Fruit fly (Drosophila melanogaster): Measurements from ENCODE around the gene dsh.

The dsh gene

dm6 chrX:11391364-11391915 is 35.8 kb downstream of the dsh start (continued):
- TF ChIP-seq Drgx (GFP tag; IDR thresholded peaks at IDR 0.05): no peak; the same call in 1 of the 2 replicates
- no peak for TF ChIP-seq HHEX (GFP tag; optimal IDR thresholded peaks at IDR 0.05)
- no peak for TF ChIP-seq Spps (tag; optimal IDR thresholded peaks at IDR 0.05)
- TF ChIP-seq Ssrp (tag; optimal IDR thresholded peaks at IDR 0.05): no peak
- TF ChIP-seq CrebB (tag; optimal IDR thresholded peaks at IDR 0.05): no peak
- no peak for TF ChIP-seq Jarid2 (GFP tag; optimal IDR thresholded peaks at IDR 0.05)
- TF ChIP-seq CG15269 (tag; optimal IDR thresholded peaks at IDR 0.05): peak; percentile 70
- no peak for TF ChIP-seq insv (GFP tag; optimal IDR thresholded peaks at IDR 0.05)
- TF ChIP-seq Ada2b (GFP tag; IDR thresholded peaks at IDR 0.05): peak; percentile 81
- no peak for TF ChIP-seq CG34224 (GFP tag; IDR thresholded peaks at IDR 0.05; ENCODE audit: partially characterized antibody)
- no peak for TF ChIP-seq oc (tag; optimal IDR thresholded peaks at IDR 0.05)
- no peak for TF ChIP-seq Gsc (GFP tag; IDR thresholded peaks at IDR 0.05)
- TF ChIP-seq ac (GFP tag; optimal IDR thresholded peaks at IDR 0.05): no peak
- no peak for TF ChIP-seq CG1647 (GFP tag; optimal IDR thresholded peaks at IDR 0.05)
- TF ChIP-seq sr (GFP tag; IDR thresholded peaks at IDR 0.05): peak; percentile 58; the same call in 2 of the 3 replicates
- TF ChIP-seq esg (GFP tag; conservative IDR thresholded peaks at IDR 0.05): peak; percentile 68
- TF ChIP-seq CG6654 (GFP tag; optimal IDR thresholded peaks at IDR 0.05): no peak
- no peak for TF ChIP-seq scrt (GFP tag; optimal IDR thresholded peaks at IDR 0.05)
- peak; percentile 1 for TF ChIP-seq Fer1 (GFP tag; optimal IDR thresholded peaks at IDR 0.05)
- no peak for TF ChIP-seq Usf (GFP tag; optimal IDR thresholded peaks at IDR 0.05)
- no peak for TF ChIP-seq kah (GFP tag; optimal IDR thresholded peaks at IDR 0.05)
- no peak for TF ChIP-seq Nf-YB (GFP tag; optimal IDR thresholded peaks at IDR 0.05)
- no peak for TF ChIP-seq psq (GFP tag; optimal IDR thresholded peaks at IDR 0.05)
- peak; percentile 42 for TF ChIP-seq CG7839 (tag; optimal IDR thresholded peaks at IDR 0.05)
- TF ChIP-seq NC2α (GFP tag; optimal IDR thresholded peaks at IDR 0.05): no peak
- TF ChIP-seq tll (GFP tag; optimal IDR thresholded peaks at IDR 0.05): no peak
- TF ChIP-seq az2 (GFP tag; optimal IDR thresholded peaks at IDR 0.05): no peak
- TF ChIP-seq CG2889 (GFP tag; IDR thresholded peaks at IDR 0.05): peak; percentile 48; the same call in 1 of the 3 replicates
- no peak for TF ChIP-seq Trl (optimal IDR thresholded peaks at IDR 0.05)
- TF ChIP-seq Trl (GFP tag; optimal IDR thresholded peaks at IDR 0.05): peak; percentile 1
- TF ChIP-seq Sox102F (GFP tag; optimal IDR thresholded peaks at IDR 0.05): peak; percentile 36
- TF ChIP-seq org-1 (GFP tag; optimal IDR thresholded peaks at IDR 0.05): no peak
- TF ChIP-seq CG6689 (GFP tag; IDR thresholded peaks at IDR 0.05): peak; percentile 53
- no peak for TF ChIP-seq Deaf1 (tag; optimal IDR thresholded peaks at IDR 0.05)
- no peak for TF ChIP-seq CG18011 (GFP tag; optimal IDR thresholded peaks at IDR 0.05)
- TF ChIP-seq kay (GFP tag; optimal IDR thresholded peaks at IDR 0.05): no peak
- peak; percentile 17 for TF ChIP-seq pnt (GFP tag; optimal IDR thresholded peaks at IDR 0.05)
- no peak for TF ChIP-seq Adf1 (GFP tag; IDR thresholded peaks at IDR 0.05)
- TF ChIP-seq MBD-R2 (GFP tag; IDR thresholded peaks at IDR 0.05): peak; percentile 11; the same call in 1 of the 2 replicates
- no peak for TF ChIP-seq CG2199 (GFP tag; IDR thresholded peaks at IDR 0.05)
- TF ChIP-seq CG3847 (GFP tag; IDR thresholded peaks at IDR 0.05): peak; percentile 59
- no peak for TF ChIP-seq dan (GFP tag; IDR thresholded peaks at IDR 0.05)
- TF ChIP-seq CG12071 (GFP tag; optimal IDR thresholded peaks at IDR 0.05): no peak
- peak; percentile 75; the same call in 2 of the 3 replicates for TF ChIP-seq CG11456 (GFP tag; IDR thresholded peaks at IDR 0.05)
- no peak for TF ChIP-seq CG13287 (GFP tag; IDR thresholded peaks at IDR 0.05; ENCODE audit: partially characterized antibody)
- no peak for TF ChIP-seq knrl (GFP tag; IDR thresholded peaks at IDR 0.05; ENCODE audit: partially characterized antibody)
- TF ChIP-seq tin (GFP tag; optimal IDR thresholded peaks at IDR 0.05): no peak
- 0 out of 2 replicates have a peak, but pooled peaks have one; percentile 43 for TF ChIP-seq ap (GFP tag; IDR thresholded peaks at IDR 0.05)
- no peak for TF ChIP-seq lbe (GFP tag; optimal IDR thresholded peaks at IDR 0.05)
- peak; percentile 68; the same call in 2 of the 3 replicates for TF ChIP-seq Mrtf (GFP tag; IDR thresholded peaks at IDR 0.05)

All from whole organism, embryonic.